Fruit fly (Drosophila melanogaster) whole organism, embryonic: ENCODE measurements around the gene Syt14.
A peak's percentile ranks its signal among the peaks of the same experiment; 100 is the strongest.

ENCODE experiments used
- Antp ChIP-seq: fragments of 200-800 bp; sonication (Bioruptor generic); optimal IDR thresholded peaks from 3 replicates; lab custom pipeline; 2016; ENCODE audit warnings: missing biosample characterization, missing genetic modification characterization
- Atf3 ChIP-seq: fragments of 200-800 bp; sonication (Bioruptor generic); optimal IDR thresholded peaks from 3 replicates; lab custom pipeline; 2016; ENCODE audit warnings: missing biosample characterization, missing genetic modification characterization
- CG11695 ChIP-seq: fragments of 200-800 bp; sonication (Bioruptor generic); IDR thresholded peaks from 3 replicates; pipeline ENCODE4 v1.3.6; 2022; ENCODE audit warnings: missing biosample characterization, missing genetic modification characterization
- CG14441 ChIP-seq: fragments of 200-800 bp; sonication (Bioruptor generic); IDR thresholded peaks from 2 replicates; pipeline ENCODE4 v1.3.6; 2022; ENCODE audit warnings: missing biosample characterization, missing genetic modification characterization
- CG1602 ChIP-seq: fragments of 200-800 bp; sonication (Bioruptor generic); optimal IDR thresholded peaks from 3 replicates; lab custom pipeline; 2016; ENCODE audit warnings: missing biosample characterization, missing genetic modification characterization
- CG16815 ChIP-seq: fragments of 200-800 bp; sonication (Bioruptor generic); optimal IDR thresholded peaks from 3 replicates; lab custom pipeline; 2017; ENCODE audit warnings: missing biosample characterization, mild to moderate bottlenecking, missing genetic modification characterization
- CG17186 ChIP-seq: fragments of 200-800 bp; sonication (Bioruptor generic); optimal IDR thresholded peaks from 3 replicates; lab custom pipeline; 2017; ENCODE audit warnings: missing biosample characterization, missing genetic modification reagents, missing genetic modification characterization
- CG17359 ChIP-seq: fragments of 200-800 bp; sonication (Bioruptor generic); optimal IDR thresholded peaks from 3 replicates; lab custom pipeline; 2018; ENCODE audit warnings: missing biosample characterization, mild to moderate bottlenecking, missing genetic modification characterization, moderate library complexity
- CG1792 ChIP-seq: fragments of 200-800 bp; sonication (Bioruptor generic); optimal IDR thresholded peaks from 2 replicates; lab custom pipeline; 2016; ENCODE audit warnings: missing biosample characterization, missing genetic modification characterization
- CG2875 ChIP-seq: fragments of 200-800 bp; sonication (Bioruptor generic); optimal IDR thresholded peaks from 2 replicates; lab custom pipeline; 2017; ENCODE audit warnings: missing biosample characterization, mild to moderate bottlenecking, missing genetic modification characterization, missing genetic modification reagents
- CG30403 ChIP-seq: fragments of 200-800 bp; sonication (Bioruptor generic); optimal IDR thresholded peaks from 3 replicates; lab custom pipeline; 2016; ENCODE audit warnings: missing biosample characterization, missing genetic modification characterization
- CG30431 ChIP-seq: fragments of 200-800 bp; sonication (Bioruptor generic); optimal IDR thresholded peaks from 2 replicates; lab custom pipeline; 2017; ENCODE audit warnings: missing biosample characterization, missing genetic modification characterization
- CG4360 ChIP-seq: fragments of 200-800 bp; sonication (Bioruptor generic); IDR thresholded peaks from 2 replicates; pipeline ENCODE4 v1.3.6; 2022; ENCODE audit warnings: missing biosample characterization, missing genetic modification characterization
- CG4424 ChIP-seq: fragments of 200-800 bp; sonication (Bioruptor generic); optimal IDR thresholded peaks from 3 replicates; lab custom pipeline; 2016; ENCODE audit warnings: missing biosample characterization, missing genetic modification characterization
- CG4707 ChIP-seq: fragments of 200-800 bp; sonication (Bioruptor generic); optimal IDR thresholded peaks from 2 replicates; lab custom pipeline; 2018; ENCODE audit warnings: missing biosample characterization, mild to moderate bottlenecking, missing genetic modification characterization, moderate library complexity
- CG6175 ChIP-seq: fragments of 200-800 bp; sonication (Bioruptor generic); IDR thresholded peaks from 3 replicates; pipeline ENCODE4 v1.3.6; 2022; ENCODE audit warnings: missing biosample characterization, missing genetic modification characterization
- CG6254 ChIP-seq: fragments of 200-800 bp; sonication (Bioruptor generic); optimal IDR thresholded peaks from 3 replicates; lab custom pipeline; 2017; ENCODE audit warnings: mild to moderate bottlenecking, missing biosample characterization, missing genetic modification reagents, missing genetic modification characterization
- CG6689 ChIP-seq: fragments of 200-800 bp; sonication (Bioruptor generic); IDR thresholded peaks from 2 replicates; pipeline ENCODE4 v1.3.6; 2022; ENCODE audit warnings: missing biosample characterization, missing genetic modification characterization
- CG7963 ChIP-seq: fragments of 200-800 bp; sonication (Bioruptor generic); IDR thresholded peaks from 3 replicates; pipeline ENCODE4 v1.3.6; 2022; ENCODE audit warnings: missing biosample characterization, missing genetic modification characterization; ENCODE audit not compliant: partially characterized antibody
- CTCF ChIP-seq: fragments of 200-800 bp; sonication (Bioruptor generic); optimal IDR thresholded peaks from 2 replicates; lab custom pipeline; 2017; ENCODE audit warnings: missing biosample characterization, mild to moderate bottlenecking, missing genetic modification characterization, moderate library complexity
- Doc2 ChIP-seq: fragments of 200-800 bp; sonication (Bioruptor generic); IDR thresholded peaks from 2 replicates; pipeline ENCODE4 v1.3.6; 2022; ENCODE audit warnings: missing biosample characterization, missing genetic modification characterization
- HLHmδ ChIP-seq: fragments of 200-800 bp; sonication (Bioruptor generic); optimal IDR thresholded peaks from 2 replicates; lab custom pipeline; 2018; ENCODE audit warnings: missing biosample characterization, mild to moderate bottlenecking, missing genetic modification characterization, moderate library complexity
- Jarid2 ChIP-seq: fragments of 200-800 bp; sonication (Bioruptor generic); optimal IDR thresholded peaks from 3 replicates; lab custom pipeline; 2017; ENCODE audit warnings: mild to moderate bottlenecking, missing biosample characterization, missing genetic modification reagents, missing genetic modification characterization
- Mrtf ChIP-seq: fragments of 200-800 bp; sonication (Bioruptor generic); IDR thresholded peaks from 3 replicates; pipeline ENCODE4 v1.3.6; 2022; ENCODE audit warnings: missing biosample characterization, missing genetic modification characterization
- NC2α ChIP-seq: fragments of 200-800 bp; sonication (Bioruptor generic); optimal IDR thresholded peaks from 2 replicates; lab custom pipeline; 2016; ENCODE audit warnings: missing biosample characterization, missing genetic modification characterization
- NC2β ChIP-seq: fragments of 200-800 bp; sonication (Bioruptor generic); optimal IDR thresholded peaks from 2 replicates; lab custom pipeline; 2016; ENCODE audit warnings: missing biosample characterization, missing genetic modification characterization
- Oli ChIP-seq: fragments of 200-800 bp; sonication (Bioruptor generic); optimal IDR thresholded peaks from 2 replicates; lab custom pipeline; 2018; ENCODE audit warnings: missing biosample characterization, mild to moderate bottlenecking, missing genetic modification characterization, moderate library complexity
- PHDP ChIP-seq: fragments of 200-800 bp; sonication (Bioruptor generic); optimal IDR thresholded peaks from 3 replicates; lab custom pipeline; 2018; ENCODE audit warnings: missing biosample characterization, mild to moderate bottlenecking, missing genetic modification characterization, moderate library complexity
- Ptx1 ChIP-seq: fragments of 200-800 bp; sonication (Bioruptor generic); IDR thresholded peaks from 2 replicates; pipeline ENCODE4 v1.3.6; 2022; ENCODE audit warnings: missing biosample characterization, missing genetic modification characterization
- Spps ChIP-seq: fragments of 200-800 bp; sonication (Bioruptor generic); optimal IDR thresholded peaks from 2 replicates; lab custom pipeline; 2018; ENCODE audit warnings: missing biosample characterization, mild to moderate bottlenecking, missing genetic modification characterization
- Vsx1 ChIP-seq: fragments of 200-800 bp; sonication (Bioruptor generic); optimal IDR thresholded peaks from 2 replicates; lab custom pipeline; 2017; ENCODE audit warnings: missing biosample characterization, mild to moderate bottlenecking, missing genetic modification characterization, missing genetic modification reagents
- YL-1 ChIP-seq: fragments of 200-800 bp; sonication (Bioruptor generic); optimal IDR thresholded peaks from 3 replicates; lab custom pipeline; 2017; ENCODE audit warnings: missing biosample characterization, mild to moderate bottlenecking, missing genetic modification characterization
- ab ChIP-seq: fragments of 200-800 bp; sonication (Bioruptor generic); optimal IDR thresholded peaks from 2 replicates; lab custom pipeline; 2016; ENCODE audit warnings: missing biosample characterization, missing genetic modification characterization
- al ChIP-seq: fragments of 200-800 bp; sonication (Bioruptor generic); IDR thresholded peaks from 2 replicates; pipeline ENCODE4 v1.3.6; 2022; ENCODE audit warnings: missing biosample characterization, missing genetic modification characterization
- cg ChIP-seq: fragments of 200-800 bp; sonication (Bioruptor generic); optimal IDR thresholded peaks from 3 replicates; lab custom pipeline; 2019; ENCODE audit warnings: missing biosample characterization, mild to moderate bottlenecking, missing genetic modification characterization, moderate library complexity
- chm ChIP-seq: fragments of 200-800 bp; sonication (Bioruptor generic); IDR thresholded peaks from 2 replicates; pipeline ENCODE4 v1.3.6; 2022; ENCODE audit warnings: missing biosample characterization, missing genetic modification characterization
- disco-r ChIP-seq: fragments of 200-800 bp; sonication (Bioruptor generic); optimal IDR thresholded peaks from 2 replicates; lab custom pipeline; 2016; ENCODE audit warnings: missing biosample characterization, missing genetic modification characterization
- gro ChIP-seq: fragments of 200-800 bp; sonication (Bioruptor generic); optimal IDR thresholded peaks from 2 replicates; lab custom pipeline; 2016; ENCODE audit warnings: missing biosample characterization, missing genetic modification characterization
- hkb ChIP-seq, 2 experiments: fragments of 200-800 bp in 1 of 2; fragments of >200 bp in 1 of 2; sonication (Bioruptor generic) in 1 of 2; IDR thresholded peaks in 1 of 2; optimal IDR thresholded peaks in 1 of 2; 2 replicates each; pipeline versions ENCODE4 v1.3.6 to Lab custom; 2017 to 2022; ENCODE audit warnings: missing biosample characterization in 1 of 2, missing genetic modification characterization in 1 of 2
- kah ChIP-seq: fragments of 200-800 bp; sonication (Bioruptor generic); optimal IDR thresholded peaks from 2 replicates; lab custom pipeline; 2018; ENCODE audit warnings: missing biosample characterization, mild to moderate bottlenecking, missing genetic modification characterization
- lbe ChIP-seq: fragments of 200-800 bp; sonication (Bioruptor generic); optimal IDR thresholded peaks from 2 replicates; lab custom pipeline; 2016; ENCODE audit warnings: missing biosample characterization, mild to moderate bottlenecking, missing genetic modification characterization
- lov ChIP-seq, 2 experiments: fragments of 200-800 bp in 1 of 2; fragments of >200 bp in 1 of 2; sonication (Bioruptor generic) in 1 of 2; IDR thresholded peaks in 1 of 2; optimal IDR thresholded peaks in 1 of 2; 2 replicates in 1 of 2; 3 replicates in 1 of 2; pipeline versions ENCODE4 v1.3.6 to Lab custom; 2017 to 2022; ENCODE audit warnings: missing biosample characterization in 1 of 2, missing genetic modification characterization in 1 of 2
- nerfin-1 ChIP-seq: fragments of 200-800 bp; sonication (Bioruptor generic); optimal IDR thresholded peaks from 3 replicates; lab custom pipeline; 2019; ENCODE audit warnings: missing biosample characterization, mild to moderate bottlenecking, missing genetic modification characterization, moderate library complexity
- org-1 ChIP-seq: fragments of 200-800 bp; sonication (Bioruptor generic); optimal IDR thresholded peaks from 2 replicates; lab custom pipeline; 2017; ENCODE audit warnings: missing biosample characterization, missing genetic modification characterization
- pan ChIP-seq, 4 experiments: fragments of >200 bp in 3 of 4; fragments of 200-800 bp in 1 of 4; sonication (Bioruptor generic) in 1 of 4; optimal IDR thresholded peaks in 3 of 4; IDR thresholded peaks in 1 of 4; 2 replicates each; pipeline versions ENCODE4 v1.3.6 to Lab custom; 2017 to 2022; ENCODE audit warnings: missing biosample characterization in 2 of 4, missing genetic modification characterization in 2 of 4, mixed read lengths in 1 of 4
- pho ChIP-seq: fragments of 200-800 bp; sonication (Bioruptor generic); optimal IDR thresholded peaks from 2 replicates; lab custom pipeline; 2016; ENCODE audit warnings: missing biosample characterization, missing genetic modification characterization
- salm ChIP-seq: fragments of 200-800 bp; sonication (Bioruptor generic); optimal IDR thresholded peaks from 2 replicates; lab custom pipeline; 2018; ENCODE audit warnings: missing biosample characterization, mild to moderate bottlenecking, missing genetic modification characterization
- sens ChIP-seq: fragments of 200-800 bp; sonication (Bioruptor generic); peaks from one replicate; lab custom pipeline; 2016; ENCODE audit warnings: missing biosample characterization, missing genetic modification characterization
- toy ChIP-seq: fragments of 200-800 bp; sonication (Bioruptor generic); IDR thresholded peaks from 2 replicates; pipeline ENCODE4 v1.3.6; 2022; ENCODE audit warnings: missing biosample characterization, missing genetic modification characterization
- trem ChIP-seq: fragments of 200-800 bp; optimal IDR thresholded peaks from 3 replicates; lab custom pipeline; 2019; ENCODE audit warnings: missing biosample characterization, mild to moderate bottlenecking, missing genetic modification characterization, moderate library complexity
- wdn ChIP-seq: fragments of 200-800 bp; sonication (Bioruptor generic); IDR thresholded peaks from 2 replicates; pipeline ENCODE4 v1.3.6; 2022; ENCODE audit warnings: missing biosample characterization, missing genetic modification characterization

Syt14 gene

dm6 chr3R:4337580-4337979 is 18.7 kb upstream of the Syt14 start, which contains the start of the genes Skp2 and CG1103 (continued):
- no peak for TF ChIP-seq kah (GFP tag; lab: Kevin White, UChicago)
- no peak for TF ChIP-seq CG6689 (GFP tag; lab: Robert Waterston, UW)
- no peak for TF ChIP-seq lbe (GFP tag; lab: Kevin White, UChicago)
- no peak for TF ChIP-seq CG1792 (GFP tag; lab: Kevin White, UChicago)
- no peak for TF ChIP-seq pho (GFP tag; lab: Kevin White, UChicago)
- no peak for TF ChIP-seq chm (GFP tag; lab: Robert Waterston, UW)
- TF ChIP-seq CG16815 (GFP tag; lab: Kevin White, UChicago), result no peak
- TF ChIP-seq hkb (optimal IDR thresholded peaks at IDR 0.05; lab: Kevin White, UChicago), result peak; percentile 49
- TF ChIP-seq hkb (GFP tag; IDR thresholded peaks at IDR 0.05; lab: Robert Waterston, UW), result no peak; the same call in 1 of the 2 replicates
- peak; percentile 76 for TF ChIP-seq sens (GFP tag; lab: Kevin White, UChicago)
- TF ChIP-seq CG17186, result peak; percentile 13
- TF ChIP-seq toy (GFP tag; lab: Robert Waterston, UW), result no peak
- no peak for TF ChIP-seq lov (optimal IDR thresholded peaks at IDR 0.05; lab: Kevin White, UChicago)
- no peak for TF ChIP-seq lov (GFP tag; IDR thresholded peaks at IDR 0.05; lab: Robert Waterston, UW)
- TF ChIP-seq Atf3, result no peak
- peak; percentile 66 for TF ChIP-seq trem (tag; lab: Kevin White, UChicago)
- no peak for TF ChIP-seq HLHmδ (GFP tag; lab: Kevin White, UChicago)
- TF ChIP-seq YL-1 (GFP tag; lab: Kevin White, UChicago), result peak; percentile 90
- TF ChIP-seq pan (optimal IDR thresholded peaks at IDR 0.05; lab: Kevin White, UChicago), result no peak
- no peak for TF ChIP-seq pan (GFP tag; optimal IDR thresholded peaks at IDR 0.05 in 1 of 2, IDR thresholded peaks at IDR 0.05 in 1 of 2)
- no peak for TF ChIP-seq ab (GFP tag; lab: Kevin White, UChicago)
- TF ChIP-seq CG14441 (GFP tag; lab: Robert Waterston, UW), result no peak
- peak; percentile 49 for TF ChIP-seq Jarid2 (GFP tag; lab: Kevin White, UChicago)
- no peak for TF ChIP-seq Vsx1 (GFP tag; lab: Kevin White, UChicago)
- TF ChIP-seq CG4424 (GFP tag; lab: Kevin White, UChicago), result no peak
- no peak for TF ChIP-seq wdn (GFP tag; lab: Robert Waterston, UW)
- no peak for TF ChIP-seq gro (GFP tag; lab: Kevin White, UChicago)
- TF ChIP-seq NC2α (GFP tag; lab: Kevin White, UChicago), result no peak
- no peak for TF ChIP-seq disco-r
- peak; percentile 33 for TF ChIP-seq nerfin-1 (tag; lab: Kevin White, UChicago)
- no peak for TF ChIP-seq CG4707 (GFP tag; lab: Kevin White, UChicago)
- TF ChIP-seq org-1, result no peak
- TF ChIP-seq CG30403 (GFP tag; lab: Kevin White, UChicago), result no peak
- no peak for TF ChIP-seq PHDP (tag; lab: Kevin White, UChicago)
- TF ChIP-seq salm (tag; lab: Kevin White, UChicago), result no peak
- TF ChIP-seq NC2β (GFP tag; lab: Kevin White, UChicago), result no peak
- no peak for TF ChIP-seq CG4360 (GFP tag; lab: Robert Waterston, UW)
- no peak for TF ChIP-seq CG6254 (GFP tag; lab: Kevin White, UChicago)
- TF ChIP-seq CG17359, result no peak
- no peak for TF ChIP-seq Doc2
- no peak for TF ChIP-seq Oli (tag; lab: Kevin White, UChicago)
- peak; percentile 24 for TF ChIP-seq CTCF (GFP tag; lab: Kevin White, UChicago)
- TF ChIP-seq CG30431, result no peak
- no peak for TF ChIP-seq CG11695 (GFP tag; lab: Robert Waterston, UW)
- TF ChIP-seq cg (GFP tag; lab: Kevin White, UChicago), result no peak
- no peak for TF ChIP-seq Ptx1 (GFP tag; lab: Robert Waterston, UW)
- no peak for TF ChIP-seq CG1602 (GFP tag; lab: Kevin White, UChicago)
- TF ChIP-seq CG2875 (GFP tag; lab: Kevin White, UChicago), result no peak
- no peak for TF ChIP-seq Spps (tag; lab: Kevin White, UChicago)
- no peak for TF ChIP-seq Antp (GFP tag; lab: Kevin White, UChicago)
- no peak for TF ChIP-seq al (GFP tag; lab: Robert Waterston, UW)
- 0 out of 3 replicates have a peak, but pooled peaks have one; percentile 39 for TF ChIP-seq CG7963 (GFP tag; lab: Robert Waterston, UW)
- no peak for TF ChIP-seq CG6175 (GFP tag; lab: Robert Waterston, UW)
- no peak for TF ChIP-seq Mrtf (GFP tag; lab: Robert Waterston, UW)
